Fruit fly (Drosophila melanogaster): ENCODE measurements around the gene Cox10.

The Cox10 gene

DNA sequence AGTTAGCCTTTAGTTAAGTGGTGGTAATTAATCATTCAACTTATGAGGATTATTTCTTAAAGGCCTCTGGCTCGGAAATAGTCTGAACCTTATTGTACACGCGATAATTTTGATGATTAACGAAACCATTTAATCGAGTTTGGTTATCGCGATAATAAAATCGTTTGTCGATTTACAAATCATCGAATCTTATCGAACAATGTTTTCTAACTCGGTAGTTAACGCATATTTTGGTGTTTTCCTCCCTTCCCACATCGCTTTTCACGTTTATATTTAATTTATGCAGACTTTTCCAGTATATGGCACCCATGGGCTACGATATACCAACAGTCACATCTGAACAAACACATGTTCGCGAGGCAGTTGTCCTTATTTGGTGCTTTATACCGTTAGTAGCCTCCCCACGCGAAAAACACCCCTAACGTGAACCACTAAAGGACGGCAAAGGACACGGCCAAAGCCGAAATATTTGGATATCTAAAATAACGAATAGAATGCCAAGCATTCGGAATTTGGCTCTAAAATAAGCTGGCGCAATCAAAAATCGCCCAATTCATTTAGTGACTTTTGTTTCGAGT lies 12.8 kb downstream of the Cox10 start, which contains the start of gene Frmd5 (continued):
- TF ChIP-seq onecut (GFP tag; IDR thresholded peaks at IDR 0.05), result no peak
- no peak for TF ChIP-seq CG1832 (GFP tag; optimal IDR thresholded peaks at IDR 0.05)
- no peak for TF ChIP-seq abd-A (tag; optimal IDR thresholded peaks at IDR 0.05)
- no peak for TF ChIP-seq HLH3B (GFP tag; IDR thresholded peaks at IDR 0.05)
- no peak for TF ChIP-seq tio (GFP tag; optimal IDR thresholded peaks at IDR 0.05)
- TF ChIP-seq Dip3 (GFP tag; optimal IDR thresholded peaks at IDR 0.05), result no peak
- no peak for TF ChIP-seq caup (GFP tag; optimal IDR thresholded peaks at IDR 0.05; ENCODE audit: severe bottlenecking)
- TF ChIP-seq otp (GFP tag; IDR thresholded peaks at IDR 0.05), result no peak
- TF ChIP-seq CG4328 (GFP tag; optimal IDR thresholded peaks at IDR 0.05), result no peak
- 0 out of 3 replicates have a peak, but pooled peaks have one; percentile 25 for TF ChIP-seq knrl (GFP tag; IDR thresholded peaks at IDR 0.05; ENCODE audit: partially characterized antibody)
- no peak for TF ChIP-seq CHES-1-like (GFP tag; optimal IDR thresholded peaks at IDR 0.05)
- TF ChIP-seq CG7963 (GFP tag; IDR thresholded peaks at IDR 0.05; ENCODE audit: partially characterized antibody), result no peak; the same call in 2 of the 3 replicates
- no peak for TF ChIP-seq fd64A (GFP tag; optimal IDR thresholded peaks at IDR 0.05)
- TF ChIP-seq ssp (GFP tag; IDR thresholded peaks at IDR 0.05), result no peak
- no peak for TF ChIP-seq ranshi (GFP tag; IDR thresholded peaks at IDR 0.05)
- peak; percentile 37; the same call in 1 of the 2 replicates for TF ChIP-seq bbx (GFP tag; IDR thresholded peaks at IDR 0.05; ENCODE audit: partially characterized antibody)
- no peak for TF ChIP-seq HmgZ (tag; optimal IDR thresholded peaks at IDR 0.05)
- TF ChIP-seq Rfx (GFP tag; IDR thresholded peaks at IDR 0.05), result no peak
- no peak for TF ChIP-seq tll (GFP tag; optimal IDR thresholded peaks at IDR 0.05)
- no peak for TF ChIP-seq ERR (GFP tag; optimal IDR thresholded peaks at IDR 0.05)
- no peak for TF ChIP-seq sima (GFP tag; optimal IDR thresholded peaks at IDR 0.05)
- TF ChIP-seq D (optimal IDR thresholded peaks at IDR 0.05), result no peak
- TF ChIP-seq D (GFP tag; optimal IDR thresholded peaks at IDR 0.05), result no peak
- TF ChIP-seq peb (GFP tag; IDR thresholded peaks at IDR 0.05), result no peak
- no peak for TF ChIP-seq CG17186 (GFP tag; optimal IDR thresholded peaks at IDR 0.05)
- no peak for TF ChIP-seq Atf3 (GFP tag; optimal IDR thresholded peaks at IDR 0.05)
- no peak for TF ChIP-seq exex (tag; optimal IDR thresholded peaks at IDR 0.05)
- no peak for TF ChIP-seq Dbx (GFP tag; IDR thresholded peaks at IDR 0.05)
- no peak for TF ChIP-seq CG16779 (GFP tag; IDR thresholded peaks at IDR 0.05)
- TF ChIP-seq CG3847 (GFP tag; IDR thresholded peaks at IDR 0.05), result no peak
- no peak for TF ChIP-seq ham (GFP tag; IDR thresholded peaks at IDR 0.05)
- TF ChIP-seq vvl (GFP tag; IDR thresholded peaks at IDR 0.05), result no peak
- TF ChIP-seq CG4707 (GFP tag; optimal IDR thresholded peaks at IDR 0.05), result no peak
- no peak for TF ChIP-seq Aef1 (GFP tag; IDR thresholded peaks at IDR 0.05)
- TF ChIP-seq CG11247 (GFP tag; IDR thresholded peaks at IDR 0.05), result no peak
- no peak for TF ChIP-seq nerfin-1 (tag; optimal IDR thresholded peaks at IDR 0.05)
- no peak for TF ChIP-seq ATbp (GFP tag; optimal IDR thresholded peaks at IDR 0.05)
- TF ChIP-seq CG34422 (GFP tag; IDR thresholded peaks at IDR 0.05), result no peak
- TF ChIP-seq chm (GFP tag; IDR thresholded peaks at IDR 0.05), result no peak
- TF ChIP-seq wor (GFP tag; IDR thresholded peaks at IDR 0.05), result no peak
- TF ChIP-seq sob (GFP tag; IDR thresholded peaks at IDR 0.05), result no peak
- TF ChIP-seq CG9215 (GFP tag; IDR thresholded peaks at IDR 0.05), result no peak
- TF ChIP-seq dmrt99B (tag; optimal IDR thresholded peaks at IDR 0.05), result no peak
- peak; percentile 65 for TF ChIP-seq CG14860 (GFP tag; IDR thresholded peaks at IDR 0.05; ENCODE audit: partially characterized antibody)
- peak; percentile 34 for TF ChIP-seq Dref (GFP tag; IDR thresholded peaks at IDR 0.05)
- TF ChIP-seq CG2199 (GFP tag; IDR thresholded peaks at IDR 0.05), result no peak
- TF ChIP-seq CG13287 (GFP tag; IDR thresholded peaks at IDR 0.05; ENCODE audit: partially characterized antibody), result peak; percentile 62
- peak; percentile 50; the same call in 1 of the 2 replicates for TF ChIP-seq nerfin-2 (GFP tag; IDR thresholded peaks at IDR 0.05; ENCODE audit: partially characterized antibody)
- TF ChIP-seq danr (GFP tag; IDR thresholded peaks at IDR 0.05), result no peak
- TF ChIP-seq CG18262 (tag; optimal IDR thresholded peaks at IDR 0.05), result no peak
- no peak for TF ChIP-seq CG12744 (GFP tag; optimal IDR thresholded peaks at IDR 0.05)

Data from whole organism, embryonic.